Fruit fly (Drosophila melanogaster): ENCODE data around the gene CG5194.
A peak's percentile ranks its signal among the peaks of the same experiment; 100 is the strongest.

Gene CG5194

DNA sequence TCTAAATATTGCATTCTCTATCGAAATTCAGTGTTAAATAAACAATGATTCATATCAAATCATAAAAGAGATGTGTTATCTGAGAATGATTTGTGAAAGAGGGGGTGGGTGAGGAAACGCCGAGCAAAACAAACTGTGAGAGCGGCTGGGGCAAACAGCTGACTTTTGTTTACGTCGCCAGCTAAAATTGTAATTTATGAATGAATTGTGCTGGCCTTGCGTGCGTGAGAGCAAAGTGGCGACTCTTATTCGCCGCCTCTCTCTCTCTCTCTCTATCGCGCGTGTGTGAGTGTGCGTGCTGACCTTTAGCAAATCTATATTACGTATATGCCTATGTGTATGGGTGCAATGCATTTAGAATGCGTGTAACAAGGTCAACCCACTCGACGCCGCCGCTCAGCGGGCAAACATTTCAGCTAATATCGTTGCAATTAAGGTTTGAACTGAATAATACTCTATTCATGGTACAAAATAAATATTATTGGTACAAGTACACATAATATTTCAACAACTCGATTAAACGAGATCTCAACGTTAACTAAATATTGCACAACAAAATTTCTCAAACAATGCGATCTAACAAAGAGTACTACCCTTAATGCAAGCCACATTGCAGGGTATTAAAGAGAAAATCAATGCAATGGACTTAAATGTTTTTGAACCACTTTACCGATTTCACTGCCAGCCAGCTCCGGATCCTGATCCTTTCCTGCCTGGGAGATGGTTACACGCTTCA lies 30.8 kb downstream of the CG5194 start (continued):
- TF ChIP-seq phol (tag; optimal IDR thresholded peaks at IDR 0.05) (peak; percentile 7), tx (GFP tag; optimal IDR thresholded peaks at IDR 0.05) (no peak), grn (GFP tag; optimal IDR thresholded peaks at IDR 0.05) (peak; percentile 71), nom (GFP tag; optimal IDR thresholded peaks at IDR 0.05) (no peak), CG12391 (tag; optimal IDR thresholded peaks at IDR 0.05) (peak; percentile 9), nau (GFP tag; optimal IDR thresholded peaks at IDR 0.05) (no peak), CG7963 (GFP tag; IDR thresholded peaks at IDR 0.05; ENCODE audit: partially characterized antibody) (no peak), D (optimal IDR thresholded peaks at IDR 0.05) (no peak), D (GFP tag; optimal IDR thresholded peaks at IDR 0.05) (no peak), yki (optimal IDR thresholded peaks at IDR 0.05) (no peak), CG10431 (GFP tag; optimal IDR thresholded peaks at IDR 0.05) (no peak), esg (GFP tag; conservative IDR thresholded peaks at IDR 0.05) (peak; percentile 25; the same call in 1 of the 2 replicates), Neu2 (GFP tag; optimal IDR thresholded peaks at IDR 0.05; ENCODE audit: borderline replicate concordance) (no peak), BEAF-32 (GFP tag; optimal IDR thresholded peaks at IDR 0.05) (no peak), lmd (GFP tag; IDR thresholded peaks at IDR 0.05) (peak; percentile 51), CG10654 (GFP tag; optimal IDR thresholded peaks at IDR 0.05) (no peak), Sin3A (optimal IDR thresholded peaks at IDR 0.05) (no peak), ERR (GFP tag; optimal IDR thresholded peaks at IDR 0.05) (no peak), CG13287 (GFP tag; IDR thresholded peaks at IDR 0.05; ENCODE audit: partially characterized antibody) (peak; percentile 76), jigr1 (GFP tag; IDR thresholded peaks at IDR 0.05) (no peak), hth (optimal IDR thresholded peaks at IDR 0.05) (no peak), Kr (GFP tag; optimal IDR thresholded peaks at IDR 0.05) (no peak), exex (tag; optimal IDR thresholded peaks at IDR 0.05) (no peak), tna (GFP tag; IDR thresholded peaks at IDR 0.05; ENCODE audit: partially characterized antibody) (no peak), CG7556 (GFP tag; optimal IDR thresholded peaks at IDR 0.05) (no peak), CG31441 (GFP tag; IDR thresholded peaks at IDR 0.05) (no peak), trem (tag; optimal IDR thresholded peaks at IDR 0.05) (no peak), CG11398 (GFP tag; optimal IDR thresholded peaks at IDR 0.05) (no peak), Tbp (GFP tag; optimal IDR thresholded peaks at IDR 0.05) (no peak), dm (GFP tag; optimal IDR thresholded peaks at IDR 0.05) (no peak), inv (GFP tag; IDR thresholded peaks at IDR 0.05; ENCODE audit: partially characterized antibody) (no peak), sug (tag; optimal IDR thresholded peaks at IDR 0.05) (peak; percentile 15), CG10209 (GFP tag; optimal IDR thresholded peaks at IDR 0.05) (no peak), hbn (GFP tag; IDR thresholded peaks at IDR 0.05; ENCODE audit: partially characterized antibody) (peak; percentile 15; the same call in 1 of the 2 replicates), amos (GFP tag; IDR thresholded peaks at IDR 0.05; ENCODE audit: partially characterized antibody) (no peak), gcm2 (GFP tag; optimal IDR thresholded peaks at IDR 0.05) (no peak), CG7271 (tag; optimal IDR thresholded peaks at IDR 0.05) (no peak), ATbp (GFP tag; optimal IDR thresholded peaks at IDR 0.05) (peak; percentile 40), Abd-B (GFP tag; optimal IDR thresholded peaks at IDR 0.05) (no peak), CG12299 (tag; optimal IDR thresholded peaks at IDR 0.05) (no peak), CG1602 (GFP tag; optimal IDR thresholded peaks at IDR 0.05) (no peak), B-H1 (GFP tag; IDR thresholded peaks at IDR 0.05) (no peak), CG6175 (GFP tag; IDR thresholded peaks at IDR 0.05) (no peak), CG4820 (GFP tag; optimal IDR thresholded peaks at IDR 0.05) (no peak), Hsf (GFP tag; optimal IDR thresholded peaks at IDR 0.05) (no peak), ftz-f1 (GFP tag; optimal IDR thresholded peaks at IDR 0.05) (peak; percentile 94), CG11696 (GFP tag; IDR thresholded peaks at IDR 0.05) (0 out of 2 replicates have a peak, but pooled peaks have one; percentile 21), CG8478 (optimal IDR thresholded peaks at IDR 0.05) (no peak), Sry-β (GFP tag; optimal IDR thresholded peaks at IDR 0.05) (no peak), bsh (GFP tag; optimal IDR thresholded peaks at IDR 0.05) (peak in 1 of 2 experiments; percentile 47)

Measured in whole organism, embryonic.